Worm (Caenorhabditis elegans) whole organism, L4/young adult: ENCODE results near the gene T11B7.5.

Source experiments
- dao-5 ChIP-seq: sonication (generic microtip); optimal IDR thresholded peaks from 2 replicates; lab custom pipeline; 2016; ENCODE audit warnings: missing genotype, missing genetic modification characterization, moderate library complexity, missing compliant biosample characterization
- him-1 ChIP-seq: sonication (generic microtip); optimal IDR thresholded peaks from 2 replicates; lab custom pipeline; 2016; ENCODE audit warnings: missing genotype, missing genetic modification reagents, missing genetic modification characterization, missing compliant biosample characterization

DNA sequence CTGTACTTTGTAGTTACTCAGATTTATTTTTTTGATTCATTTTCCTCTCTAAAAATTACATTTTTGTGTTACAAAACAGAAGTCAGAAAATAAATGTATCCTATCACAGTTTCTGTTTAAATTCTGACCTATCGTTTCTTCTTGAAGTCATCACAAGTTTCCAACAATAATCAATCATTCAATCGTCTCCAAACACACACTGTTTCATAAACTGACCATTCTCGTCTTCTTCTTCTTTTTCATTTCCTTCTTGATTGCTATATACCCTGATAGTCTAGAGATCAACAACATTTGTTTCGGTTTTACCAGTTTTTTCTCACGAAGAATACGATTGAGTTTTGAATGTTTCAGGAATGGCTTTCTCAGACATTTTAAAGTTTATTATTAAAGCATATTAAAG is 40.7 kb downstream of the T11B7.5 start:
- no peak for TF ChIP-seq him-1
- TF ChIP-seq dao-5 (tag; lab: Kevin White, UChicago): no peak
